Fruit fly (Drosophila melanogaster): ENCODE measurements around the gene CG10466.

Gene CG10466

dm6 chr2L:19790553-19791320, 1.2 kb upstream of the CG10466 start (continued):
- TF ChIP-seq vvl (GFP tag; IDR thresholded peaks at IDR 0.05) (no peak), CG16815 (GFP tag; optimal IDR thresholded peaks at IDR 0.05) (no peak), D19A (tag; optimal IDR thresholded peaks at IDR 0.05) (peak; percentile 32), z (GFP tag; IDR thresholded peaks at IDR 0.05) (no peak), onecut (GFP tag; IDR thresholded peaks at IDR 0.05) (0 out of 2 replicates have a peak, but pooled peaks have one; percentile 18), CG32772 (GFP tag; IDR thresholded peaks at IDR 0.05) (no peak), CG2712 (tag; optimal IDR thresholded peaks at IDR 0.05) (peak; percentile 1), CG12219 (GFP tag; optimal IDR thresholded peaks at IDR 0.05) (no peak), CG7271 (tag; optimal IDR thresholded peaks at IDR 0.05) (no peak), CG13894 (tag; optimal IDR thresholded peaks at IDR 0.05) (peak; percentile 12), gt (GFP tag; IDR thresholded peaks at IDR 0.05) (no peak), Dfd (GFP tag; optimal IDR thresholded peaks at IDR 0.05) (peak in 1 of 2 experiments; percentile 95), Hand (GFP tag; optimal IDR thresholded peaks at IDR 0.05) (no peak), CG3407 (GFP tag; optimal IDR thresholded peaks at IDR 0.05) (no peak), CG11247 (GFP tag; IDR thresholded peaks at IDR 0.05) (no peak), al (GFP tag; IDR thresholded peaks at IDR 0.05) (no peak), CG10462 (GFP tag; optimal IDR thresholded peaks at IDR 0.05) (no peak), sug (tag; optimal IDR thresholded peaks at IDR 0.05) (no peak), CG18476 (GFP tag; optimal IDR thresholded peaks at IDR 0.05) (no peak), CG17912 (GFP tag; optimal IDR thresholded peaks at IDR 0.05) (no peak), bowl (GFP tag; IDR thresholded peaks at IDR 0.05) (no peak), Chrac-16 (GFP tag; optimal IDR thresholded peaks at IDR 0.05) (no peak), phol (tag; optimal IDR thresholded peaks at IDR 0.05) (no peak), fu2 (GFP tag; optimal IDR thresholded peaks at IDR 0.05) (no peak), tup (GFP tag; optimal IDR thresholded peaks at IDR 0.05) (no peak), fd102C (GFP tag; optimal IDR thresholded peaks at IDR 0.05) (no peak), CG12155 (GFP tag; optimal IDR thresholded peaks at IDR 0.05) (no peak), Aef1 (GFP tag; IDR thresholded peaks at IDR 0.05) (no peak), Dad (GFP tag; optimal IDR thresholded peaks at IDR 0.05) (no peak), CG17385 (GFP tag; optimal IDR thresholded peaks at IDR 0.05) (peak; percentile 78), HLHmδ (GFP tag; optimal IDR thresholded peaks at IDR 0.05) (no peak), CG1832 (GFP tag; optimal IDR thresholded peaks at IDR 0.05) (peak; percentile 31), stwl (tag; optimal IDR thresholded peaks at IDR 0.05) (no peak), org-1 (GFP tag; optimal IDR thresholded peaks at IDR 0.05) (no peak), CG15696 (tag; optimal IDR thresholded peaks at IDR 0.05) (no peak), CG18619 (GFP tag; optimal IDR thresholded peaks at IDR 0.05) (no peak), CG11695 (GFP tag; IDR thresholded peaks at IDR 0.05) (no peak), Rx (GFP tag; IDR thresholded peaks at IDR 0.05) (no peak), Elba2 (GFP tag; optimal IDR thresholded peaks at IDR 0.05) (peak; percentile 1), Ravus (GFP tag; IDR thresholded peaks at IDR 0.05) (no peak), CG30020 (tag; optimal IDR thresholded peaks at IDR 0.05) (peak; percentile 90), BEAF-32 (GFP tag; optimal IDR thresholded peaks at IDR 0.05) (no peak), Deaf1 (tag; optimal IDR thresholded peaks at IDR 0.05) (no peak), sna (GFP tag; IDR thresholded peaks at IDR 0.05; ENCODE audit: partially characterized antibody) (no peak), CG11723 (GFP tag; optimal IDR thresholded peaks at IDR 0.05) (no peak), zf30C (GFP tag; optimal IDR thresholded peaks at IDR 0.05) (no peak), CrebB (tag; optimal IDR thresholded peaks at IDR 0.05) (no peak), NC2β (GFP tag; optimal IDR thresholded peaks at IDR 0.05) (no peak), salm (tag; optimal IDR thresholded peaks at IDR 0.05) (no peak), Sry-β (GFP tag; optimal IDR thresholded peaks at IDR 0.05) (no peak)
